Fruit fly (Drosophila melanogaster) whole organism, embryonic: Measurements from ENCODE around the gene rho-5.

Experiments
- Atf-2 ChIP-seq: fragments of 200-800 bp; sonication (Bioruptor generic); optimal IDR thresholded peaks from 2 replicates; lab custom pipeline; 2016; ENCODE audit warnings: missing biosample characterization, missing genetic modification characterization
- Awh ChIP-seq: fragments of 200-800 bp; sonication (Bioruptor generic); IDR thresholded peaks from 2 replicates; pipeline ENCODE4, ENCODE4 v1.3.6; 2022; ENCODE audit warnings: missing biosample characterization, missing genetic modification characterization
- CG10267 ChIP-seq: fragments of 200-800 bp; sonication (Bioruptor generic); optimal IDR thresholded peaks from 2 replicates; lab custom pipeline; 2018; ENCODE audit warnings: missing biosample characterization, mild to moderate bottlenecking, missing genetic modification characterization, moderate library complexity
- CG11093 ChIP-seq: fragments of 200-800 bp; sonication (Bioruptor generic); IDR thresholded peaks from 3 replicates; pipeline ENCODE4 v1.3.6; 2022; ENCODE audit warnings: missing biosample characterization, missing genetic modification characterization
- CG12942 ChIP-seq: fragments of 200-800 bp; sonication (Bioruptor generic); optimal IDR thresholded peaks from 3 replicates; lab custom pipeline; 2016; ENCODE audit warnings: missing biosample characterization, missing genetic modification characterization
- CG1647 ChIP-seq: fragments of 200-800 bp; sonication (Bioruptor generic); optimal IDR thresholded peaks from 3 replicates; lab custom pipeline; 2016; ENCODE audit warnings: missing biosample characterization, missing genetic modification characterization
- CG17359 ChIP-seq: fragments of 200-800 bp; sonication (Bioruptor generic); optimal IDR thresholded peaks from 3 replicates; lab custom pipeline; 2018; ENCODE audit warnings: missing biosample characterization, mild to moderate bottlenecking, missing genetic modification characterization, moderate library complexity
- CG18599 ChIP-seq: fragments of 200-800 bp; sonication (Bioruptor generic); optimal IDR thresholded peaks from 3 replicates; lab custom pipeline; 2017; ENCODE audit warnings: missing biosample characterization, missing genetic modification characterization, mild to moderate bottlenecking, moderate library complexity, missing genetic modification reagents
- CG2129 ChIP-seq: fragments of 200-800 bp; sonication (Bioruptor generic); IDR thresholded peaks from 2 replicates; pipeline ENCODE4 v1.3.6; 2022; ENCODE audit warnings: missing biosample characterization, missing genetic modification characterization; ENCODE audit not compliant: partially characterized antibody
- CG32767 ChIP-seq: fragments of 200-800 bp; sonication (Bioruptor generic); IDR thresholded peaks from 2 replicates; pipeline ENCODE4 v1.3.6; 2022; ENCODE audit warnings: missing biosample characterization, missing genetic modification characterization
- CG34376 ChIP-seq: fragments of 200-800 bp; sonication (Bioruptor generic); optimal IDR thresholded peaks from 2 replicates; lab custom pipeline; 2018; ENCODE audit warnings: missing biosample characterization, mild to moderate bottlenecking, missing genetic modification characterization
- CG4328 ChIP-seq: fragments of 200-800 bp; sonication (Bioruptor generic); optimal IDR thresholded peaks from 3 replicates; lab custom pipeline; 2017; ENCODE audit warnings: missing biosample characterization, missing genetic modification reagents, missing genetic modification characterization
- CG4617 ChIP-seq: fragments of 200-800 bp; sonication (Bioruptor generic); optimal IDR thresholded peaks from 3 replicates; lab custom pipeline; 2016; ENCODE audit warnings: missing biosample characterization, missing genetic modification characterization, borderline replicate concordance
- CG6272 ChIP-seq: fragments of 200-800 bp; sonication (Bioruptor generic); IDR thresholded peaks from 2 replicates; pipeline ENCODE4 v1.3.6; 2022; ENCODE audit warnings: missing biosample characterization, missing genetic modification characterization
- CG6791 ChIP-seq: fragments of 200-800 bp; sonication (Bioruptor generic); IDR thresholded peaks from 3 replicates; pipeline ENCODE4 v1.3.6; 2022; ENCODE audit warnings: missing biosample characterization, missing genetic modification characterization; ENCODE audit not compliant: partially characterized antibody
- CG7357 ChIP-seq: fragments of 200-800 bp; sonication (Bioruptor generic); IDR thresholded peaks from 3 replicates; pipeline ENCODE4 v1.3.6; 2022; ENCODE audit warnings: missing biosample characterization, missing genetic modification characterization
- CG7786 ChIP-seq: fragments of 200-800 bp; sonication (Bioruptor generic); optimal IDR thresholded peaks from 2 replicates; lab custom pipeline; 2016; ENCODE audit warnings: missing biosample characterization, missing genetic modification characterization
- CG7987 ChIP-seq: fragments of 200-800 bp; sonication (Bioruptor generic); optimal IDR thresholded peaks from 2 replicates; lab custom pipeline; 2018; ENCODE audit warnings: missing biosample characterization, mild to moderate bottlenecking, missing genetic modification characterization, moderate library complexity
- CG8388 ChIP-seq: fragments of 200-800 bp; sonication (Bioruptor generic); optimal IDR thresholded peaks from 2 replicates; lab custom pipeline; 2019; ENCODE audit warnings: missing biosample characterization, mild to moderate bottlenecking, missing genetic modification characterization, moderate library complexity
- CG9609 ChIP-seq: fragments of 200-800 bp; sonication (Bioruptor generic); optimal IDR thresholded peaks from 3 replicates; lab custom pipeline; 2016; ENCODE audit warnings: missing biosample characterization, missing genetic modification characterization
- CrebB ChIP-seq: fragments of 200-800 bp; sonication (Bioruptor generic); optimal IDR thresholded peaks from 3 replicates; lab custom pipeline; 2018; ENCODE audit warnings: missing biosample characterization, mild to moderate bottlenecking, missing genetic modification characterization
- D19B ChIP-seq: fragments of 200-800 bp; sonication (Bioruptor generic); optimal IDR thresholded peaks from 2 replicates; lab custom pipeline; 2017; ENCODE audit warnings: missing biosample characterization, mild to moderate bottlenecking, missing genetic modification characterization
- Dbx ChIP-seq: fragments of 200-800 bp; sonication (Bioruptor generic); IDR thresholded peaks from 3 replicates; pipeline ENCODE4 v1.3.6; 2022; ENCODE audit warnings: missing biosample characterization, missing genetic modification characterization
- Dref ChIP-seq: fragments of 200-800 bp; sonication (Bioruptor generic); IDR thresholded peaks from 2 replicates; pipeline ENCODE4 v1.3.6; 2022; ENCODE audit warnings: missing biosample characterization, missing genetic modification characterization
- Eip74EF ChIP-seq, 2 experiments: fragments of 200-800 bp in 1 of 2; fragments of >200 bp in 1 of 2; sonication (Bioruptor generic) in 1 of 2; optimal IDR thresholded peaks; 2 replicates each; lab custom pipeline; 2017 to 2019; ENCODE audit warnings: missing biosample characterization in 2 of 2, missing genetic modification characterization in 2 of 2, mild to moderate bottlenecking in 1 of 2, moderate library complexity in 1 of 2
- Fer1 ChIP-seq: fragments of 200-800 bp; sonication (Bioruptor generic); optimal IDR thresholded peaks from 2 replicates; lab custom pipeline; 2017; ENCODE audit warnings: missing biosample characterization, mild to moderate bottlenecking, missing genetic modification characterization
- Lim3 ChIP-seq: fragments of 200-800 bp; sonication (Bioruptor generic); IDR thresholded peaks from 2 replicates; pipeline ENCODE4 v1.3.6; 2022; ENCODE audit warnings: missing biosample characterization, missing genetic modification characterization
- Lpt ChIP-seq: fragments of >200 bp; optimal IDR thresholded peaks from 2 replicates; lab custom pipeline; 2018; ENCODE audit warnings: missing biosample characterization, missing genetic modification characterization
- MTF-1 ChIP-seq: fragments of 200-800 bp; sonication (Bioruptor generic); optimal IDR thresholded peaks from 2 replicates; lab custom pipeline; 2018; ENCODE audit warnings: missing biosample characterization, mild to moderate bottlenecking, missing genetic modification characterization, borderline replicate concordance
- NC2β ChIP-seq: fragments of 200-800 bp; sonication (Bioruptor generic); optimal IDR thresholded peaks from 2 replicates; lab custom pipeline; 2016; ENCODE audit warnings: missing biosample characterization, missing genetic modification characterization
- Neu2 ChIP-seq: fragments of 200-800 bp; sonication (Bioruptor generic); optimal IDR thresholded peaks from 3 replicates; lab custom pipeline; 2016; ENCODE audit warnings: missing biosample characterization, missing genetic modification characterization, borderline replicate concordance
- Rx ChIP-seq: fragments of 200-800 bp; sonication (Bioruptor generic); IDR thresholded peaks from 2 replicates; pipeline ENCODE4 v1.3.6; 2022; ENCODE audit warnings: missing biosample characterization, missing genetic modification characterization
- Sry-β ChIP-seq: fragments of 200-800 bp; sonication (Bioruptor generic); optimal IDR thresholded peaks from 2 replicates; lab custom pipeline; 2018; ENCODE audit warnings: missing biosample characterization, mild to moderate bottlenecking, missing genetic modification characterization, moderate library complexity
- Ssrp ChIP-seq: fragments of 200-800 bp; sonication (Bioruptor generic); optimal IDR thresholded peaks from 2 replicates; lab custom pipeline; 2018; ENCODE audit warnings: missing biosample characterization, mild to moderate bottlenecking, missing genetic modification characterization, moderate library complexity
- Xbp1 ChIP-seq: fragments of 200-800 bp; sonication (Bioruptor generic); optimal IDR thresholded peaks from 3 replicates; lab custom pipeline; 2016; ENCODE audit warnings: missing biosample characterization, mild to moderate bottlenecking, missing genetic modification characterization
- Xrp1 ChIP-seq: fragments of 200-800 bp; sonication (Bioruptor generic); IDR thresholded peaks from 2 replicates; pipeline ENCODE4 v1.3.6; 2022; ENCODE audit warnings: missing biosample characterization, missing genetic modification characterization
- bigmax ChIP-seq: fragments of 200-800 bp; sonication (Bioruptor generic); optimal IDR thresholded peaks from 2 replicates; lab custom pipeline; 2018; ENCODE audit warnings: missing biosample characterization, mild to moderate bottlenecking, missing genetic modification characterization
- danr ChIP-seq: fragments of 200-800 bp; sonication (Bioruptor generic); IDR thresholded peaks from 2 replicates; pipeline ENCODE4 v1.3.6; 2022; ENCODE audit warnings: missing biosample characterization, missing genetic modification characterization
- exex ChIP-seq: fragments of 200-800 bp; sonication (Bioruptor generic); optimal IDR thresholded peaks from 4 replicates; lab custom pipeline; 2018; ENCODE audit warnings: missing biosample characterization, mild to moderate bottlenecking, missing genetic modification characterization, moderate library complexity
- fd64A ChIP-seq: fragments of 200-800 bp; sonication (Bioruptor generic); optimal IDR thresholded peaks from 3 replicates; lab custom pipeline; 2018; ENCODE audit warnings: missing biosample characterization, mild to moderate bottlenecking, missing genetic modification characterization
- fd96Cb ChIP-seq: fragments of 200-800 bp; sonication (Bioruptor generic); optimal IDR thresholded peaks from 2 replicates; lab custom pipeline; 2018; ENCODE audit warnings: missing biosample characterization, mild to moderate bottlenecking, missing genetic modification characterization, moderate library complexity
- gsb ChIP-seq: fragments of 200-800 bp; sonication (Bioruptor generic); IDR thresholded peaks from 2 replicates; pipeline ENCODE4 v1.3.6; 2022; ENCODE audit warnings: missing biosample characterization, missing genetic modification characterization
- insv ChIP-seq, 2 experiments: fragments of 200-800 bp; sonication (Bioruptor generic); optimal IDR thresholded peaks; 3 replicates each; lab custom pipeline; 2016 to 2018; ENCODE audit warnings: missing biosample characterization in 2 of 2, missing genetic modification characterization in 2 of 2
- luna ChIP-seq: fragments of 200-800 bp; sonication (Bioruptor generic); optimal IDR thresholded peaks from 2 replicates; lab custom pipeline; 2016; ENCODE audit warnings: missing biosample characterization, missing genetic modification characterization
- mam ChIP-seq: fragments of 200-800 bp; sonication (Bioruptor generic); optimal IDR thresholded peaks from 3 replicates; lab custom pipeline; 2016; ENCODE audit warnings: missing biosample characterization, missing genetic modification characterization
- nom ChIP-seq: fragments of 200-800 bp; sonication (Bioruptor generic); optimal IDR thresholded peaks from 2 replicates; lab custom pipeline; 2017; ENCODE audit warnings: missing biosample characterization, missing genetic modification characterization, mild to moderate bottlenecking, moderate library complexity, missing genetic modification reagents
- pros ChIP-seq: fragments of 200-800 bp; sonication (Bioruptor generic); optimal IDR thresholded peaks from 3 replicates; lab custom pipeline; 2019; ENCODE audit warnings: missing biosample characterization, mild to moderate bottlenecking, missing genetic modification characterization, moderate library complexity
- ro ChIP-seq: fragments of 200-800 bp; sonication (Bioruptor generic); IDR thresholded peaks from 2 replicates; pipeline ENCODE4 v1.3.6; 2022; ENCODE audit warnings: missing biosample characterization, missing genetic modification characterization
- wdn ChIP-seq: fragments of 200-800 bp; sonication (Bioruptor generic); IDR thresholded peaks from 2 replicates; pipeline ENCODE4 v1.3.6; 2022; ENCODE audit warnings: missing biosample characterization, missing genetic modification characterization
- zen ChIP-seq: fragments of 200-800 bp; sonication (Bioruptor generic); optimal IDR thresholded peaks from 3 replicates; lab custom pipeline; 2018; ENCODE audit warnings: missing biosample characterization, mild to moderate bottlenecking, missing genetic modification characterization, moderate library complexity

Gene rho-5

DNA sequence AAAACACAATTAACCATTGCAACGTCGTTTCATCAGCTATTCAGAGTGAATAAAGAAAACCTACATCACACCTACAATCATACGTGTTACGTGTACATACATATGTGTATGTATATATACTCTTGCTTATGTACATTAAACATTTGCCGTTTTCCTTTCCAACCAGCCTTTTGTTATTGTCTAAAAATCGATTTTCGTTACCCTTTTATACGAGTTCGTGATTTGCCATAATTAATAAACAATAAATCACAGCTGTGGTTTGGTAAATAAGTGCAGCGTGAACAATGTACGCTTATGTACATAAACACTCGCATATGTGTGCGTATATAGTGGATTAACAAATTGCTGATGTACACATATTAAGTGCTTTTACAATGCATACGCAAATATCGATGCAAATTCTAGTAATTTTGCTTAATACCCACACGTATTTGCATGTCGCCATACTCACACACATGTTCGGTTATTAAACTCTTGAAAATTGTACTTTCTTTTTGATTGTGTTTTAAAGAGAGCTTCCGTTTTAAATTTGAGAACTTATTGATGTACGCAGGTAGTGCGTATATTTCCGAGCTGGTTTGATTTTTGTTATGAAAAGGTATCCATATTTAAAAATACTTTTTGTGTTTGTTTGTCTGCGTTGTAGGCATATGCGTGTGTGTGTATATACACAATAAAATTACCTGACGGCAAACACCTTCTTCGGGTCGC is 23.3 kb upstream of the rho-5 start (continued):
- no peak for TF ChIP-seq CG6272
- no peak for TF ChIP-seq Ssrp (tag; lab: Kevin White, UChicago)
- TF ChIP-seq CG17359 = no peak
- no peak for TF ChIP-seq CG8388 (GFP tag; lab: Kevin White, UChicago)
- TF ChIP-seq Lim3 (GFP tag; lab: Robert Waterston, UW) = no peak
- TF ChIP-seq mam = no peak
- no peak for TF ChIP-seq CG18599
- no peak for TF ChIP-seq NC2β (GFP tag; lab: Kevin White, UChicago)
- no peak for TF ChIP-seq CG9609
- TF ChIP-seq Lpt (GFP tag; lab: Kevin White, UChicago) = no peak
- TF ChIP-seq luna (GFP tag; lab: Kevin White, UChicago) = no peak
- no peak for TF ChIP-seq Dref (GFP tag; lab: Robert Waterston, UW)
- no peak for TF ChIP-seq Xbp1 (GFP tag; lab: Kevin White, UChicago)
- no peak for TF ChIP-seq ro (GFP tag; lab: Robert Waterston, UW)
- TF ChIP-seq Atf-2 (GFP tag; lab: Kevin White, UChicago) = no peak
- TF ChIP-seq Dbx (GFP tag; lab: Robert Waterston, UW) = no peak
- TF ChIP-seq fd64A = no peak
- TF ChIP-seq Eip74EF (GFP tag; optimal IDR thresholded peaks at IDR 0.05; lab: Kevin White, UChicago) = no peak
- TF ChIP-seq CG4328 (GFP tag; lab: Kevin White, UChicago) = no peak
- no peak for TF ChIP-seq Rx (GFP tag; lab: Robert Waterston, UW)
- TF ChIP-seq CG2129 = no peak
- TF ChIP-seq CG32767 = peak; percentile 19; the same call in 1 of the 2 replicates
- no peak for TF ChIP-seq CG10267 (tag; lab: Kevin White, UChicago)
- TF ChIP-seq gsb (GFP tag; lab: Robert Waterston, UW) = no peak
- TF ChIP-seq MTF-1 (GFP tag; lab: Kevin White, UChicago) = no peak
- no peak for TF ChIP-seq CG1647 (GFP tag; lab: Kevin White, UChicago)
- TF ChIP-seq Sry-β = no peak
- no peak for TF ChIP-seq CG7357 (GFP tag; lab: Robert Waterston, UW)
- TF ChIP-seq CG6791 (GFP tag; lab: Robert Waterston, UW) = no peak
- TF ChIP-seq CG7786 = no peak
- no peak for TF ChIP-seq bigmax (GFP tag; lab: Kevin White, UChicago)
- TF ChIP-seq pros (GFP tag; lab: Kevin White, UChicago) = no peak
- peak; percentile 17 for TF ChIP-seq CG4617 (GFP tag; lab: Kevin White, UChicago)
- TF ChIP-seq Awh (GFP tag; lab: Robert Waterston, UW) = no peak
- no peak for TF ChIP-seq Neu2 (GFP tag; lab: Kevin White, UChicago)
- TF ChIP-seq fd96Cb (tag; lab: Kevin White, UChicago) = no peak
- TF ChIP-seq danr (GFP tag; lab: Robert Waterston, UW) = no peak
- TF ChIP-seq exex (tag; lab: Kevin White, UChicago) = no peak
- TF ChIP-seq D19B = no peak
- TF ChIP-seq CrebB (tag; lab: Kevin White, UChicago) = no peak
- TF ChIP-seq zen = no peak
- TF ChIP-seq wdn (GFP tag; lab: Robert Waterston, UW) = no peak
- no peak for TF ChIP-seq CG12942 (GFP tag; lab: Kevin White, UChicago)
- TF ChIP-seq nom = peak; percentile 36
- peak; percentile 61 for TF ChIP-seq CG7987 (GFP tag; lab: Kevin White, UChicago)
- TF ChIP-seq insv (GFP tag; optimal IDR thresholded peaks at IDR 0.05; lab: Kevin White, UChicago) = no peak
- TF ChIP-seq CG34376 (GFP tag; lab: Kevin White, UChicago) = peak; percentile 60
- TF ChIP-seq CG11093 = no peak
- peak; percentile 49 for TF ChIP-seq Fer1 (GFP tag; lab: Kevin White, UChicago)
- TF ChIP-seq Xrp1 (GFP tag; lab: Robert Waterston, UW) = 0 out of 2 replicates have a peak, but pooled peaks have one; percentile 6
